Worm (Caenorhabditis elegans) whole organism, mixed stage, embryonic: ENCODE data around the gene Y49F6A.12.

Experiments
- drap-1 ChIP-seq: fragments of 200-800 bp; sonication (Bioruptor generic); optimal IDR thresholded peaks from 3 replicates; lab custom pipeline; 2018; ENCODE audit warnings: mild to moderate bottlenecking, missing genetic modification characterization, missing compliant biosample characterization
- flh-1 ChIP-seq: fragments of 200-800 bp; sonication (Bioruptor generic); optimal IDR thresholded peaks from 2 replicates; lab custom pipeline; 2018; ENCODE audit warnings: mild to moderate bottlenecking, missing genetic modification characterization, moderate library complexity, missing compliant biosample characterization
- mls-2 ChIP-seq: sonication (generic microtip); optimal IDR thresholded peaks from 2 replicates; lab custom pipeline; 2016; ENCODE audit warnings: mild to moderate bottlenecking, missing genetic modification characterization, moderate library complexity, missing compliant biosample characterization
- nhr-12 ChIP-seq: fragments of 150-350 bp; optimal IDR thresholded peaks from 2 replicates; lab custom pipeline; 2014; ENCODE audit warnings: missing biosample characterization, missing genetic modification characterization
- unc-39 ChIP-seq: fragments of 150-350 bp; optimal IDR thresholded peaks from 2 replicates; lab custom pipeline; 2014; ENCODE audit warnings: missing biosample characterization, missing genetic modification characterization

- TF ChIP-seq drap-1 (no peak), mls-2 (tag; lab: Kevin White, UChicago) (no peak), nhr-12 (no peak), flh-1 (no peak), unc-39 (tag; lab: Kevin White, UChicago) (no peak)
Observed at ce11 chrII:3626872-3627271, 31.4 kb downstream of the Y49F6A.12 start, which contains the start of gene M151.3.
